Fruit fly (Drosophila melanogaster): ENCODE results near the gene CG6051.

CG6051 gene

DNA sequence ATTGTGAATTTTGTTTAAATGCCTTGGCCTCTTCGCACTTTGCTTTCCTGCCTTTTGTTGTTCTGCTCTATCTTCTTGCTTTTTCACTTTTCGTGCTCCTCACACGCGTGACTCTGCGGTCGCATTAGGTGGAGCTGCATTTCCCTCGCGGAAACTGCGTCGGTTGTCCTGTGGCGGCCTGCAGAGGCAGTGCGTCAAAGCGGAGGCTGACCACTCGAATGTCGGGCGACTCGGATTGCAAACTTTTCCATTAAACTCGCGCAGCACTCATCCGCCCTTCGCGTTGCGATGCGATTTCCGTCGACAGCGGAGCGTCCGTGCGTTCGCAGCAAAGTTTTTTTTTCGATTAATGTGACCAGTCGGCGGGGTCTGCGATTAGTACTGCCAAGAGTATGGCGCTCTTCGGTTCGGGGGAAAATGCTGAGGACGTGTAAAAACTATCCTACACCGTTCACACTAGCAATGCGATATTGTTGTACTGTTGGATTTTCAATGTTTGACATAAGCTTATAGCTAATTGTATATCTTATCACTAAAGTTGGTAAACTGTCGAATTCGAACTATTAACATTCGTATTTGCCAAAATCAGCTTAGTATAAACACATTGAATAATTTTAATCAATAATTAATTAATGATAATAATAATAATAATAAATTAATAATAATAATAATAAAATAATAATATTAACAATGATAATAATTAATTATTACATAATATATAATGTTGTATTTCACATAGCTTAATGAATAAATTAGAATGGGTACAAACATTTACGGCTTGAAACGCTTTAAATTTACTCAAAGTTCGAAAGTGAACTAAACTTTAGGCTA, at the start of gene CG6051 (continued):
- TF ChIP-seq CG6854 (GFP tag; optimal IDR thresholded peaks at IDR 0.05) = peak; percentile 66
- peak; percentile 37 for TF ChIP-seq CG16779 (tag; optimal IDR thresholded peaks at IDR 0.05)
- no peak for TF ChIP-seq Eip93F (GFP tag; optimal IDR thresholded peaks at IDR 0.05)
- TF ChIP-seq CG9139 (GFP tag; optimal IDR thresholded peaks at IDR 0.05) = no peak
- no peak for TF ChIP-seq Lpt (GFP tag; optimal IDR thresholded peaks at IDR 0.05)
- peak; percentile 2 for TF ChIP-seq CG4318 (GFP tag; optimal IDR thresholded peaks at IDR 0.05)
- peak; percentile 21 for TF ChIP-seq CG6808 (GFP tag; optimal IDR thresholded peaks at IDR 0.05)
- TF ChIP-seq ss (GFP tag; optimal IDR thresholded peaks at IDR 0.05) = peak; percentile 41 to 46
- no peak for TF ChIP-seq Gug (GFP tag; IDR thresholded peaks at IDR 0.05)

DNA sequence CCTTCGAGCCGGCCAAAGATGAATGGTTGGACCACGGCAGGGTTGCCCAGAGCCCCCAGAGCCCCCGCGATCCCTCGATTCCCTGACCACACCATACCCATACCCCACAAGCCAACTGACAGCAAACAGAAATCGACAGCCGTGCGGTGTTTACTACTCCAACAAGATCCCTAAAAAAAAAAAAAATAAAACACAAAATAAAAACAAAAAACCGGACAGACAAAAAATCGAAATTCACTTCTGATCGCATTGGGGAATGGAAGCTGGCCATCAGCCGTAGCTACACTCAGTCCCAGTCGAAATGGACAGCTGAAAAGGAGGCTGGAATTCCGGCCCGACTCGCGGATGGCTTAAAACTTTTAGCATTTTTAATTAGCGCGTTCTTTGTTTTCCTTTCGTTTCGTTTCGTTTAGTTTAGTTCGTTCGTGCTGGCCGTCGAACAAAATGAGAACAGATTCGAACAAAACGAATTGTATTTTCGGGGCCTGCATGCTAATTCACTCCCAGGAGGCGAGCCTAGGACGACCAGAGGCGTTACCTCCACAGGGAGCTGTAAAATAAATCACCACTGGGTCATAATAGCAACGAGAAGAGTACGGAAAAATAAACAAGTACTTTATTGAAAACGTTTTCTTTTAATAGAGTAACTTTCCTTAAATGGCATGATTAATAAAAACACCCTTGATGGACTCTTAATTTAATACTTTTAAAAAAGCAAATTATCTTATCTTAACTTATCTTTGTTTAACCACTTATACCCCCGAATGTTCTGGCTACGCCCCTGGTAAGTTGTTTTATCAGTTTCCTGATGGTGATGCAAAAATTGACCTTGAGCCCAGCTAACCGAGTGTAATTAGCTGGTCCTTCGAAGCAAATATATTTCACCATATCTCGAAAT, 48.3 kb upstream of the CG6051 start:
- TF ChIP-seq Sox102F (GFP tag; optimal IDR thresholded peaks at IDR 0.05) = peak; percentile 13
- TF ChIP-seq achi (GFP tag; optimal IDR thresholded peaks at IDR 0.05) = peak; percentile 25
- TF ChIP-seq dsx (GFP tag; optimal IDR thresholded peaks at IDR 0.05; ENCODE audit: poor library complexity, severe bottlenecking) = peak; percentile 0
- peak; percentile 9 for TF ChIP-seq topi (GFP tag; optimal IDR thresholded peaks at IDR 0.05)
- peak; percentile 47 for TF ChIP-seq Sox15 (GFP tag; optimal IDR thresholded peaks at IDR 0.05)
- TF ChIP-seq CG10669 (GFP tag; optimal IDR thresholded peaks at IDR 0.05) = peak; percentile 67
- TF ChIP-seq spab (GFP tag; optimal IDR thresholded peaks at IDR 0.05) = peak; percentile 39
- peak; percentile 29 for TF ChIP-seq OdsH (GFP tag; optimal IDR thresholded peaks at IDR 0.05)
- TF ChIP-seq CG3919 (GFP tag; optimal IDR thresholded peaks at IDR 0.05) = peak; percentile 52
- TF ChIP-seq Lpt (GFP tag; optimal IDR thresholded peaks at IDR 0.05) = no peak
- TF ChIP-seq CG3032 (tag; optimal IDR thresholded peaks at IDR 0.05) = peak; percentile 76
- peak; percentile 49 for TF ChIP-seq CG6808 (GFP tag; optimal IDR thresholded peaks at IDR 0.05)
- TF ChIP-seq fkh (GFP tag; optimal IDR thresholded peaks at IDR 0.05) = no peak
- TF ChIP-seq Hr38 (GFP tag; optimal IDR thresholded peaks at IDR 0.05) = no peak
- no peak for TF ChIP-seq Eip93F (GFP tag; optimal IDR thresholded peaks at IDR 0.05)
- TF ChIP-seq CG31627 (GFP tag; optimal IDR thresholded peaks at IDR 0.05) = peak; percentile 33
- TF ChIP-seq ss (GFP tag; optimal IDR thresholded peaks at IDR 0.05) = peak; percentile 58 to 59
- peak; percentile 27 for TF ChIP-seq Hr39 (GFP tag; optimal IDR thresholded peaks at IDR 0.05)
- TF ChIP-seq CG6792 (GFP tag; optimal IDR thresholded peaks at IDR 0.05) = peak; percentile 27
- no peak for TF ChIP-seq Gug (GFP tag; IDR thresholded peaks at IDR 0.05)
- TF ChIP-seq pdm3 (GFP tag; optimal IDR thresholded peaks at IDR 0.05) = peak; percentile 50
- no peak for TF ChIP-seq CG11294 (GFP tag; IDR thresholded peaks at IDR 0.05)
- TF ChIP-seq eg (GFP tag; IDR thresholded peaks at IDR 0.05) = no peak
- no peak for TF ChIP-seq dac (GFP tag; optimal IDR thresholded peaks at IDR 0.05)
- TF ChIP-seq CG11762 (GFP tag; optimal IDR thresholded peaks at IDR 0.05; ENCODE audit: insufficient read depth) = peak; percentile 48
- TF ChIP-seq CG32006 (GFP tag; optimal IDR thresholded peaks at IDR 0.05) = no peak
- no peak for TF ChIP-seq CG15336 (GFP tag; IDR thresholded peaks at IDR 0.05)
- no peak for TF ChIP-seq CG16779 (tag; optimal IDR thresholded peaks at IDR 0.05)
- TF ChIP-seq CG4318 (GFP tag; optimal IDR thresholded peaks at IDR 0.05) = no peak
- peak; percentile 25 for TF ChIP-seq lz (GFP tag; optimal IDR thresholded peaks at IDR 0.05)
- 0 out of 3 replicates have a peak, but pooled peaks have one; percentile 24 for TF ChIP-seq CG6163 (GFP tag; IDR thresholded peaks at IDR 0.05)
- no peak for TF ChIP-seq vri (GFP tag; optimal IDR thresholded peaks at IDR 0.05)
- peak; percentile 6 for TF ChIP-seq Sox14 (GFP tag; optimal IDR thresholded peaks at IDR 0.05)
- TF ChIP-seq CG6854 (GFP tag; optimal IDR thresholded peaks at IDR 0.05) = peak; percentile 46
- peak; percentile 60 for TF ChIP-seq svp (GFP tag)
- peak; percentile 46 for TF ChIP-seq Eip75B (GFP tag; optimal IDR thresholded peaks at IDR 0.05)
- TF ChIP-seq CG7368 (GFP tag; optimal IDR thresholded peaks at IDR 0.05) = peak; percentile 24
- TF ChIP-seq CG11902 (GFP tag; optimal IDR thresholded peaks at IDR 0.05) = peak; percentile 53
- peak; percentile 42 for TF ChIP-seq esn (GFP tag; optimal IDR thresholded peaks at IDR 0.05)
- peak; percentile 57 for TF ChIP-seq Ets96B (tag; optimal IDR thresholded peaks at IDR 0.05)
- TF ChIP-seq Blimp-1 (GFP tag; optimal IDR thresholded peaks at IDR 0.05) = no peak
- TF ChIP-seq salr (GFP tag; optimal IDR thresholded peaks at IDR 0.05) = peak in 1 of 2 experiments; percentile 12
- peak; percentile 53 for TF ChIP-seq acj6 (GFP tag; optimal IDR thresholded peaks at IDR 0.05)
